Fruit fly (Drosophila melanogaster) whole organism, adult: Measurements from ENCODE around the gene CG12279.

ENCODE experiments used
- CG11617 ChIP-seq: fragments of 200-800 bp; sonication (Bioruptor generic); optimal IDR thresholded peaks from 2 replicates; lab custom pipeline; 2017; ENCODE audit warnings: mild to moderate bottlenecking, missing biosample characterization, missing genetic modification reagents, missing genetic modification characterization
- CG12768 ChIP-seq: fragments of 200-800 bp; sonication (Bioruptor generic); optimal IDR thresholded peaks from 2 replicates; lab custom pipeline; 2017; ENCODE audit warnings: missing biosample characterization, missing genetic modification characterization, mild to moderate bottlenecking, moderate library complexity, missing genetic modification reagents
- CG14711 ChIP-seq: fragments of 200-800 bp; sonication (Bioruptor generic); optimal IDR thresholded peaks from 2 replicates; lab custom pipeline; 2018; ENCODE audit warnings: missing biosample characterization, mild to moderate bottlenecking, missing genetic modification characterization, moderate library complexity
- CG1620 ChIP-seq: fragments of 200-800 bp; sonication (Bioruptor generic); optimal IDR thresholded peaks from 2 replicates; lab custom pipeline; 2016; ENCODE audit warnings: missing biosample characterization, missing genetic modification characterization
- CG33017 ChIP-seq: fragments of 200-800 bp; sonication (Bioruptor generic); optimal IDR thresholded peaks from 2 replicates; lab custom pipeline; 2018; ENCODE audit warnings: missing biosample characterization, mild to moderate bottlenecking, missing genetic modification characterization, moderate library complexity
- CG5204 ChIP-seq: fragments of 200-800 bp; sonication (Bioruptor generic); optimal IDR thresholded peaks from 2 replicates; lab custom pipeline; 2016; ENCODE audit warnings: missing biosample characterization, missing genetic modification characterization
- CG7045 ChIP-seq: fragments of 200-800 bp; sonication (Bioruptor generic); optimal IDR thresholded peaks from 2 replicates; lab custom pipeline; 2017; ENCODE audit warnings: missing biosample characterization, mild to moderate bottlenecking, missing genetic modification characterization
- CG7101 ChIP-seq: fragments of 200-800 bp; sonication (Bioruptor generic); optimal IDR thresholded peaks from 2 replicates; lab custom pipeline; 2018; ENCODE audit warnings: missing biosample characterization, mild to moderate bottlenecking, missing genetic modification characterization, moderate library complexity
- Clk ChIP-seq: fragments of 200-800 bp; sonication (Bioruptor generic); optimal IDR thresholded peaks from 2 replicates; lab custom pipeline; 2017; ENCODE audit warnings: missing biosample characterization, missing genetic modification characterization
- Crg-1 ChIP-seq: fragments of 200-800 bp; sonication (Bioruptor generic); optimal IDR thresholded peaks from 2 replicates; lab custom pipeline; 2016; ENCODE audit warnings: missing biosample characterization, missing genetic modification characterization
- Hr96 ChIP-seq: fragments of 200-800 bp; sonication (Bioruptor generic); optimal IDR thresholded peaks from 2 replicates; lab custom pipeline; 2016; ENCODE audit warnings: missing biosample characterization, missing genetic modification characterization
- Mnt ChIP-seq: fragments of 200-800 bp; sonication (Bioruptor generic); optimal IDR thresholded peaks from 2 replicates; lab custom pipeline; 2016; ENCODE audit warnings: missing biosample characterization, mild to moderate bottlenecking, missing genetic modification characterization
- bab1 ChIP-seq: fragments of 200-800 bp; sonication (Bioruptor generic); optimal IDR thresholded peaks from 3 replicates; lab custom pipeline; 2019; ENCODE audit warnings: missing biosample characterization, mild to moderate bottlenecking, missing genetic modification characterization, moderate library complexity
- cic ChIP-seq: fragments of 200-800 bp; sonication (Bioruptor generic); optimal IDR thresholded peaks from 2 replicates; lab custom pipeline; 2017; ENCODE audit warnings: missing biosample characterization, mild to moderate bottlenecking, missing genetic modification characterization, moderate library complexity
- cnc ChIP-seq, 2 experiments: fragments of >200 bp; optimal IDR thresholded peaks; 2 replicates each; lab custom pipeline; 2017
- kay ChIP-seq: fragments of 200-800 bp; sonication (Bioruptor generic); peaks from one replicate; lab custom pipeline; 2016; ENCODE audit warnings: missing biosample characterization, missing genetic modification characterization, borderline replicate concordance
- ovo ChIP-seq: fragments of 200-800 bp; sonication (Bioruptor generic); optimal IDR thresholded peaks from 2 replicates; lab custom pipeline; 2016; ENCODE audit warnings: missing biosample characterization, missing genetic modification characterization
- pad ChIP-seq: fragments of 200-800 bp; sonication (Bioruptor generic); optimal IDR thresholded peaks from 3 replicates; lab custom pipeline; 2017; ENCODE audit warnings: missing biosample characterization, missing genetic modification characterization, mild to moderate bottlenecking, moderate library complexity, missing genetic modification reagents
- tj ChIP-seq: fragments of 200-800 bp; sonication (Bioruptor generic); optimal IDR thresholded peaks from 3 replicates; lab custom pipeline; 2017; ENCODE audit warnings: missing biosample characterization, mild to moderate bottlenecking, missing genetic modification characterization, moderate library complexity
- toe ChIP-seq: fragments of 200-800 bp; sonication (Bioruptor generic); optimal IDR thresholded peaks from 2 replicates; lab custom pipeline; 2016; ENCODE audit warnings: missing biosample characterization, missing genetic modification characterization

The CG12279 gene

DNA sequence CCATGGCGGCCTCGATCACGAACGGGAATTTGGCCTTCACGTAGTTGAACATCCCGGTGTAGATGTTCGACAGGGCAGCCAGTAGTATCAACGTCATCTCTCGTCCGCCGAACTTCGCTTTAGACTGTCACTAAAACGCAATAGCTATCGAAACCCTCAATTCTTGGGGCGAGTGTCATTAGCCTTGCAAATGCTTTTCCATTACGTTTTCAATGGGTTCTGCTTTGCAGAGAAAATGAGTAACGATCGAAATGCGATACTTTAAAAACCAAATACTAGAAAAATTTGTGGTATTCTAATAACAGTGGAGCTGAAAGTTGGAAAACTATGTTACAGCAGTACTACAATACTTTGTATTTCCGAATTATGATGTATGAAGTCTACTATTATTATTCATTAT, 28.7 kb upstream of the CG12279 start, which contains the start of gene CG43630:
Gene CG43630 (minus strand): TSS at position 101 of the 400 bp plus-strand sequence.
- TF ChIP-seq CG33017, result peak; percentile 46
- TF ChIP-seq CG12768 (GFP tag; lab: Kevin White, UChicago), result peak; percentile 64
- TF ChIP-seq CG7101 (tag; lab: Kevin White, UChicago), result no peak
- no peak for TF ChIP-seq pad (GFP tag; lab: Kevin White, UChicago)
- peak; percentile 6 for TF ChIP-seq CG14711 (tag; lab: Kevin White, UChicago)

DNA sequence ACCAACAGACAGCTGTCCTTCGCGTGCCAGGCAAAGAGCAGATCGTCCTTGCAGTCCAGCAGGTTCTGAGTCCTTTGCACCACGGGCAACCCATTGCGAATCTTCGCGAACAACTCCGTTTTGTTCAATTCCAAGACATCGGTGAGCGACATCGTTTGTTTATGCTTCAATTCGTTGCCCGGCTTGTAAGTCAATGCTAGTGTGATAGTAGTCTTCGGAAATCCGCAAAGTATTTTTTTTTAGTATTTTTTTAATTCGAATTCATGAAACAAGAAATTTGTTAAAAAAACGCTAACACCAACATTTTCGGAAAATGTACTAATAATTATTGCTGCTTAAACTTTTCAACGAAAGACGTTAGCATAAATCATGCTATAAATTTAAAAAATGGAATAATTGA, 26.0 kb upstream of the CG12279 start, which contains the start of gene mbo:
Gene mbo (minus strand): TSS at position 203 of the 400 bp plus-strand sequence.
- TF ChIP-seq cic (GFP tag; lab: Kevin White, UChicago), result no peak

DNA sequence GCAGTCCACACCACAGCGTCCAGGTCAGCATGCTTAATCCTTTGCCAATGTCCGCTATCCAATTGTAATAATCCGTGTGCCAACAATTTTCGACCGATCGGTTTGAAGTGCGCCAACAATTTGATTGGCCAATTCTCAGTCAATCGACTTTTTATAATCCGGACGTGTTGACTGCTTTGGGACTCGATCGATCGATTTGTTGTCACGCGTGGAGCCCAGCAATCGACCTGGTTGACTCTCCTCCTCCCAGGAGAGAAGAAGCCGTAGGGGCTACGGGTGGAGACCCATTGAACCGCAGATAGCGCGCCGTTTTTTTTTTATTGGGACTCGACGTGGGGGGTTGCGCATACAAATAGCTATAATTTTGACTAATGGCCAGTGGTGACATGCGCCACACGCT, 23.6 kb upstream of the CG12279 start, which contains the start of gene Cyp313a4:
Gene Cyp313a4 (minus strand): TSS at position 101 of the 400 bp plus-strand sequence.
- TF ChIP-seq cnc (optimal IDR thresholded peaks at IDR 0.05; lab: Kevin White, UChicago), result no peak
- TF ChIP-seq CG12768 (GFP tag; lab: Kevin White, UChicago), result no peak
- no peak for TF ChIP-seq bab1 (GFP tag; lab: Kevin White, UChicago)
- TF ChIP-seq ovo (GFP tag; lab: Kevin White, UChicago), result no peak

DNA sequence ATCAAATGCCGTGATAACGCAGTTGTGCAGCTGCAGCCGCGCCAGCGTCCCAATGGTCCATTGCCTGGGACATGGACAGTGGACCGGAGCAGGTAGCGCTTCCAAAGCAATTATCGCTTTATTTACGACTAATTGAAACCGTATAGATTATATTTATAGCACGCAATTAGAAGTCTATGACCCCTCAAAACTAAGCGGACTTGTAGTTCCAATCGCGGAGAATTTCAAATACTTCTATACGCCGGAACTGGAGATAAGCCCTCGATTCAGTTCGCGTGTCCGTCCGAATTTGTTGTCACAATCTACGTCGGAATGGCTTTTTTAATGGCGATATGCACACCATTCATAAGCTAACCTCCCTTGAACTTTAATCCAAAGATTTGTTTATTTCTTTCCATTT, 19.6 kb upstream of the CG12279 start:
- TF ChIP-seq CG5204 (no peak), CG7045 (GFP tag; lab: Kevin White, UChicago) (peak; percentile 20), CG14711 (tag; lab: Kevin White, UChicago) (peak; percentile 15), CG7101 (tag; lab: Kevin White, UChicago) (peak; percentile 36)

DNA sequence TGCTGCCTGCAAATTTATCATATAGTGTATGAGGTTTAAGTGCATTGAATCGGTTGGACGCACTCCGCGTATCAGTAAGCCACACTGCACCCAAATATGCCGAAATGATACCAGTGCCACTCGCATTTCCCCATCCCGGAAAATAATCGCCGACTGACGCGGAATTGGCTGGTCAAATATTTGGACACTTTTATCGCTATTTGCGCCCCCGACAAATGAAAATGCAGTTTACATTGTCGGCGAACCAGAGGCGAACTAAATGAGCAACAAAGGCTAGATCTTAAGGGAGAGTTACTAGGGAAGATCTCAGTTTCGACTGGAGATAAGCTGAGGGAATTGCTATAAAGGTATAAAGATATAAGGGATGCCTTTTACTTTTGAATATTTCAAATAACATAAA, 16.8 kb upstream of the CG12279 start:
- no peak for TF ChIP-seq Clk (GFP tag; lab: Kevin White, UChicago)
- peak; percentile 41 for TF ChIP-seq CG7101 (tag; lab: Kevin White, UChicago)
- TF ChIP-seq CG14711 (tag; lab: Kevin White, UChicago), result peak; percentile 6
- TF ChIP-seq CG12768 (GFP tag; lab: Kevin White, UChicago), result peak; percentile 54
- no peak for TF ChIP-seq ovo (GFP tag; lab: Kevin White, UChicago)
- TF ChIP-seq kay (GFP tag; lab: Kevin White, UChicago), result no peak
- TF ChIP-seq toe (GFP tag; lab: Kevin White, UChicago), result no peak
- TF ChIP-seq cic (GFP tag; lab: Kevin White, UChicago), result peak; percentile 22
- TF ChIP-seq Hr96, result no peak
- TF ChIP-seq CG7045 (GFP tag; lab: Kevin White, UChicago), result peak; percentile 44
- peak; percentile 10 for TF ChIP-seq CG33017
- TF ChIP-seq CG5204, result no peak
- TF ChIP-seq Crg-1 (GFP tag; lab: Kevin White, UChicago), result peak; percentile 5
- no peak for TF ChIP-seq bab1 (GFP tag; lab: Kevin White, UChicago)
- no peak for TF ChIP-seq CG1620 (GFP tag; lab: Kevin White, UChicago)
- no peak for TF ChIP-seq Mnt (GFP tag; lab: Kevin White, UChicago)
- TF ChIP-seq CG11617 (GFP tag; lab: Kevin White, UChicago), result no peak
- no peak for TF ChIP-seq tj
- TF ChIP-seq pad (GFP tag; lab: Kevin White, UChicago), result peak; percentile 17

DNA sequence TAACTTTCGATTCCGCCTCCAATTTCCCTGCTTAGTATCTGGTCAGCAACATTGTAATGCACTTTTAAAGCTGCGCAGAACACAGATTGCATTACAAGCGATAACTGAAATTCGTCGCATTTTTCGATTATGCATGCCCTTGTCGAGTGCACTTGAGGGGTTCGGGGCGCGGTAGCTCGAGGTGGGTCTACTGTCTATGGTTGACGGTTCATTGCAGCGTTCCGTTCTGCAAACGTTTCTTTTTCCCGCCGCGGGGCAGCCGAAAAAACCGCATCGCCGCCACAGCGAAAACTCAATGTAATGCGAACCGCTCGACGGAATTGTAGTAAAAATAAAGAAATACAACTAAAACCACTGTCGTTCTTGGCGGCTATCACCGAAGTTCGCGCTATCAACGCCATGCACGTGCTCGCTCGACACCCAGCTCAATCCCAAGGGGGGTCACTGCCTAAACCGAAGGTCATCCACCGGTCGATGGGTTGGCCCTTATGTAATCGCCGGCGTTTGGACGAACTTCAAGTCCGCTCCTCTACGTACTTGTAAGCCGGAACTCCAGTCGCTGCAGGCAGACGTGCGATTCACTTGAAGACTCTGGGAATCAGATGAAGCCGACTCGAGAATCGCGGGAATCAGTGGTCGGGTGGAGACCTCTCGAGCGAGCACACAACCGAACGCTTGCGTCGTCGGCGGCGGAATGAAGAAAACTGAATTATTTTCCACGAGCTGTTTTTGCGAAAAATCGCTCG, 16.0 kb upstream of the CG12279 start, which contains the start of gene kar:
Gene kar (minus strand): TSS at position 696 of the 746 bp plus-strand sequence.
- TF ChIP-seq CG14711 (tag; lab: Kevin White, UChicago) (no peak), CG12768 (GFP tag; lab: Kevin White, UChicago) (no peak), Mnt (GFP tag; lab: Kevin White, UChicago) (peak; percentile 88), bab1 (GFP tag; lab: Kevin White, UChicago) (no peak), pad (GFP tag; lab: Kevin White, UChicago) (no peak), CG33017 (peak; percentile 15), CG1620 (GFP tag; lab: Kevin White, UChicago) (no peak), cnc (optimal IDR thresholded peaks at IDR 0.05; lab: Kevin White, UChicago) (no peak), tj (peak; percentile 100), cic (GFP tag; lab: Kevin White, UChicago) (peak; percentile 3)

DNA sequence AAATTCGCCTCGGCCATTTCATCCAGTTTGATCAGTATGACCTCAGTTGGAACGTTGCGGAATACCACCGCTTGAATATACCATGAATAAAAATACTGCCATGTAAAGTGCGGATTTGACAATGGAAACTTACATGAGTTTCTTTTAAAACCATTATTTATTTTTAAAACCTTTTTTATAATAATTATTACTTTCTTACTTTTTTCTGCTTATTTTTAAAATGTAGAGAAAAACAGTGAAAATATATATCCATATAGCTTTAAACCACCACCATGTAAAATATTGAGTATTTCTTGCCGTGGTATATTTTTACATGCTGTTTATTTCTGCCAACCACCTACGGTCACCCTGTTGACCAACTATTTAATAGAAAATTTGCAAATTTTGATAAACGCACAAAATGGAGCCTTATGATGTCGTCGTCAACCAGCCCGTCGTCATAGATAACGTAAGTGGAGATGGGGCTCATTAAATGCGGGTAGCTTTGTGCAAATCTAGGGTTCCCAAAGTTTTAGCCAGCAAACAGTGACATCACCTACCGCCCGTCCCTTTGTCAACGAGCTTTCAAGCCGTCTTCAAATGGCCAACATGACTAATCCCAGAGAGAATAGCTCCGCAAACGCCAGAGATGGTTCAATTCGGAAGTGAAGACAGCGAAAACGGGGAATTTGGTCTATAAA, 13.3 kb upstream of the CG12279 start, which contains the start of gene Arp1:
Gene Arp1 (plus strand): TSS at position 322 of the 680 bp plus-strand sequence.
- TF ChIP-seq bab1 (GFP tag; lab: Kevin White, UChicago) (peak; percentile 4), CG7101 (tag; lab: Kevin White, UChicago) (no peak)
